Worm (Caenorhabditis elegans): ENCODE measurements around the gene srw-21.

DNA sequence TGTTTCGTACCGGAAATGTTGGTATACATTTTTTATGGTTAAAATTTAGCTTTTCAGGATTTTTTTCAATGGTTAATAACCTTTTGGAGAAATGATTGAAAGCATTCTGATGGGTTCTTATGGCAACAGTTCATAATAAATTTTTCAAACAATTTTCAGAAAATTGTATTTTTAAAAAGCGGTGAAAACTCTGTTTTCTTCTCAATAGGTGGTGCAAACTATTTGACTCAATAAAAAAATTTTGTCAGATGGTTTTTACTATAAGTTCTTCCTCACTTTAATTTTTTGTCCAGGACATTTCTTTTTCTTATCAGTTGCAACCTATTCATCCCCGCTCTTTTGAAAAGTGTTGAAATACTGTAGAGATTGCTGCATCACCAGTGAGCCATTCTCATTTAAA is 39.0 kb upstream of the srw-21 start, which contains the start of gene T26H5.14:
- TF ChIP-seq nhr-129 (tag; optimal IDR thresholded peaks at IDR 0.05): no peak
- no peak for TF ChIP-seq ztf-4 (tag; optimal IDR thresholded peaks at IDR 0.05)
- TF ChIP-seq nhr-25 (tag; optimal IDR thresholded peaks at IDR 0.05): no peak
- no peak for TF ChIP-seq mdl-1 (tag; optimal IDR thresholded peaks at IDR 0.05)
- no peak for TF ChIP-seq ceh-82 (tag; optimal IDR thresholded peaks at IDR 0.05)
- no peak for TF ChIP-seq egl-27 (tag; optimal IDR thresholded peaks at IDR 0.05)
- no peak for TF ChIP-seq ztf-11 (tag; optimal IDR thresholded peaks at IDR 0.05)
- no peak for TF ChIP-seq zag-1 (tag; optimal IDR thresholded peaks at IDR 0.05)
- no peak for TF ChIP-seq blmp-1 (tag; optimal IDR thresholded peaks at IDR 0.05; ENCODE audit: insufficient read depth)
- TF ChIP-seq F13H6.1 (tag; optimal IDR thresholded peaks at IDR 0.05): no peak
- TF ChIP-seq lin-39 (tag; optimal IDR thresholded peaks at IDR 0.05): no peak
- no peak for TF ChIP-seq nhr-77 (tag; optimal IDR thresholded peaks at IDR 0.05)
- TF ChIP-seq nhr-12 (tag; optimal IDR thresholded peaks at IDR 0.05): no peak
- TF ChIP-seq ztf-1 (GFP tag; conservative IDR thresholded peaks at IDR 0.05): no peak
